Worm (Caenorhabditis elegans) whole organism, L3 larva: Measurements from ENCODE around the gene T28D6.4.

ENCODE experiments used
- fkh-10 ChIP-seq: sonication (generic microtip); optimal IDR thresholded peaks from 2 replicates; lab custom pipeline; 2017; ENCODE audit warnings: missing biosample characterization, missing genetic modification reagents, missing genetic modification characterization
- unc-62 ChIP-seq: fragments of 150-350 bp; sonication (generic microtip); optimal IDR thresholded peaks from 4 replicates; lab custom pipeline; 2014; ENCODE audit warnings: missing biosample characterization, missing genetic modification reagents, missing genetic modification characterization

ce11 chrIII:11358273-11358672 is 2.0 kb upstream of the T28D6.4 start:
- TF ChIP-seq fkh-10 (no peak), unc-62 (no peak)
